Worm (Caenorhabditis elegans) whole organism, L1 larva: ENCODE results near the gene C03A3.2.

ENCODE experiments used
- C04F5.9 ChIP-seq: sonication (generic microtip); optimal IDR thresholded peaks from 2 replicates; lab custom pipeline; 2016; ENCODE audit warnings: missing genetic modification characterization, missing compliant biosample characterization
- C16A3.4 ChIP-seq: fragments of 150-350 bp; optimal IDR thresholded peaks from 2 replicates; lab custom pipeline; 2014; ENCODE audit warnings: missing biosample characterization, missing genetic modification characterization
- C34B4.2 ChIP-seq: sonication (generic microtip); optimal IDR thresholded peaks from 2 replicates; lab custom pipeline; 2017; ENCODE audit warnings: mild to moderate bottlenecking, missing genetic modification characterization, missing compliant biosample characterization
- F16B12.6 ChIP-seq: fragments of 150-350 bp; optimal IDR thresholded peaks from 2 replicates; lab custom pipeline; 2014; ENCODE audit warnings: missing biosample characterization, missing genetic modification characterization
- Y116A8C.19 ChIP-seq: sonication (generic microtip); optimal IDR thresholded peaks from 2 replicates; lab custom pipeline; 2016; ENCODE audit warnings: missing compliant biosample characterization, missing genetic modification characterization, borderline replicate concordance
- aly-2 ChIP-seq: fragments of 150-350 bp; optimal IDR thresholded peaks from 2 replicates; lab custom pipeline; 2014; ENCODE audit warnings: missing biosample characterization, missing genetic modification characterization
- blmp-1 ChIP-seq: fragments of 150-350 bp; optimal IDR thresholded peaks from 2 replicates; lab custom pipeline; 2014; ENCODE audit warnings: missing biosample characterization, missing genetic modification characterization
- ceh-63 ChIP-seq: fragments of 200-800 bp; sonication (Bioruptor generic); optimal IDR thresholded peaks from 2 replicates; lab custom pipeline; 2018; ENCODE audit warnings: mild to moderate bottlenecking, missing genetic modification characterization, missing compliant biosample characterization
- ceh-88 ChIP-seq: fragments of 200-800 bp; sonication (Bioruptor generic); IDR thresholded peaks from 2 replicates; pipeline ENCODE4 v1.3.6; 2022; ENCODE audit warnings: missing genetic modification characterization, missing compliant biosample characterization
- ceh-90 ChIP-seq: sonication (generic microtip); optimal IDR thresholded peaks from 2 replicates; lab custom pipeline; 2016; ENCODE audit warnings: missing genetic modification characterization, missing compliant biosample characterization
- ces-1 ChIP-seq: fragments of 150-350 bp; optimal IDR thresholded peaks from 2 replicates; lab custom pipeline; 2014; ENCODE audit warnings: missing biosample characterization, missing genetic modification reagents, missing genetic modification characterization
- dsc-1 ChIP-seq: sonication (generic microtip); optimal IDR thresholded peaks from 2 replicates; lab custom pipeline; 2016; ENCODE audit warnings: mild to moderate bottlenecking, missing genetic modification characterization, missing compliant biosample characterization
- efl-1 ChIP-seq, 4 experiments: fragments of 150-350 bp; optimal IDR thresholded peaks in 3 of 4; peaks in 1 of 4; 1 replicate in 1 of 4; 2 replicates in 3 of 4; lab custom pipeline; 2014; ENCODE audit warnings: missing biosample characterization in 2 of 4, missing genetic modification characterization in 2 of 4, missing genetic modification reagents in 2 of 4
- efl-3 ChIP-seq: fragments of 200-800 bp; sonication (Bioruptor generic); optimal IDR thresholded peaks from 2 replicates; lab custom pipeline; 2018; ENCODE audit warnings: mild to moderate bottlenecking, missing genetic modification characterization, missing compliant biosample characterization
- egl-13 ChIP-seq: sonication (generic microtip); optimal IDR thresholded peaks from 2 replicates; lab custom pipeline; 2016; ENCODE audit warnings: missing genotype, missing genetic modification reagents, missing genetic modification characterization, missing compliant biosample characterization
- egl-27 ChIP-seq, 2 experiments: fragments of 150-350 bp in 1 of 2; sonication (generic microtip); optimal IDR thresholded peaks; 3 replicates each; lab custom pipeline; 2017 to 2018; ENCODE audit warnings: missing biosample characterization in 2 of 2, missing genetic modification characterization in 2 of 2, missing genetic modification reagents in 2 of 2
- elt-2 ChIP-seq: sonication (generic microtip); optimal IDR thresholded peaks from 2 replicates; lab custom pipeline; 2016; ENCODE audit warnings: missing genetic modification characterization, mild to moderate bottlenecking, inconsistent platforms, missing compliant biosample characterization, missing genetic modification reagents
- elt-3 ChIP-seq, 6 experiments: fragments of 150-350 bp in 1 of 6; sonication (generic microtip); optimal IDR thresholded peaks; 2 replicates each; lab custom pipeline; 2017 to 2018; ENCODE audit warnings: missing biosample characterization in 6 of 6, missing genetic modification characterization in 6 of 6, inconsistent platforms in 1 of 6
- ets-5 ChIP-seq: fragments of 200-800 bp; sonication (Bioruptor generic); IDR thresholded peaks from 2 replicates; pipeline ENCODE4 v1.3.6; 2022; ENCODE audit warnings: missing genetic modification characterization, missing compliant biosample characterization
- fkh-10 ChIP-seq: sonication (generic microtip); optimal IDR thresholded peaks from 2 replicates; lab custom pipeline; 2017; ENCODE audit warnings: missing biosample characterization, missing genetic modification reagents, missing genetic modification characterization
- fkh-4 ChIP-seq: sonication (generic microtip); optimal IDR thresholded peaks from 2 replicates; lab custom pipeline; 2016; ENCODE audit warnings: missing compliant biosample characterization, missing genetic modification characterization, borderline replicate concordance
- fos-1 ChIP-seq: fragments of 150-350 bp; optimal IDR thresholded peaks from 2 replicates; lab custom pipeline; 2014; ENCODE audit warnings: missing biosample characterization, missing genetic modification characterization
- irx-1 ChIP-seq: sonication (generic microtip); optimal IDR thresholded peaks from 2 replicates; lab custom pipeline; 2016; ENCODE audit warnings: missing genetic modification characterization, missing compliant biosample characterization
- isw-1 ChIP-seq: fragments of 200-800 bp; sonication (Bioruptor generic); IDR thresholded peaks from 2 replicates; pipeline ENCODE4 v1.3.6; 2022; ENCODE audit warnings: missing genetic modification characterization, missing compliant biosample characterization
- jun-1 ChIP-seq: fragments of 150-350 bp; optimal IDR thresholded peaks from 2 replicates; lab custom pipeline; 2014; ENCODE audit warnings: missing biosample characterization, missing genetic modification reagents, missing genetic modification characterization
- lin-14 ChIP-seq: fragments of 200-800 bp; sonication (Bioruptor generic); optimal IDR thresholded peaks from 2 replicates; lab custom pipeline; 2018; ENCODE audit warnings: mild to moderate bottlenecking, missing genetic modification characterization, moderate library complexity, missing compliant biosample characterization
- lin-35 ChIP-seq, 2 experiments: fragments of 150-350 bp; optimal IDR thresholded peaks; 2 replicates each; lab custom pipeline; 2014; ENCODE audit warnings: missing biosample characterization in 2 of 2, missing genetic modification characterization in 2 of 2, missing genetic modification reagents in 2 of 2
- lin-39 ChIP-seq: fragments of 150-350 bp; optimal IDR thresholded peaks from 2 replicates; lab custom pipeline; 2014; ENCODE audit warnings: missing biosample characterization, missing genetic modification reagents, missing genetic modification characterization
- lsy-2 ChIP-seq, 2 experiments: fragments of 150-350 bp; optimal IDR thresholded peaks; 2 replicates each; lab custom pipeline; 2014; ENCODE audit warnings: missing biosample characterization in 2 of 2, missing genetic modification characterization in 2 of 2
- mab-9 ChIP-seq: fragments of 200-800 bp; sonication (Bioruptor generic); IDR thresholded peaks from 2 replicates; pipeline ENCODE4 v1.3.6; 2022; ENCODE audit warnings: missing genetic modification reagents, missing genetic modification characterization, missing compliant biosample characterization
- mdl-1 ChIP-seq, 2 experiments: fragments of 150-350 bp; optimal IDR thresholded peaks; 2 replicates each; lab custom pipeline; 2014 to 2017; ENCODE audit warnings: missing biosample characterization in 2 of 2, missing genetic modification characterization in 2 of 2, inconsistent platforms in 1 of 2
- nhr-11 ChIP-seq: fragments of 150-350 bp; optimal IDR thresholded peaks from 2 replicates; lab custom pipeline; 2014; ENCODE audit warnings: missing biosample characterization, missing genetic modification characterization
- nhr-19 ChIP-seq: fragments of 200-800 bp; sonication (Bioruptor generic); conservative IDR thresholded peaks from 2 replicates; pipeline ENCODE4 v1.3.6; 2022; ENCODE audit warnings: missing genetic modification characterization, missing compliant biosample characterization
- nhr-47 ChIP-seq: sonication (generic microtip); optimal IDR thresholded peaks from 2 replicates; lab custom pipeline; 2016; ENCODE audit warnings: mild to moderate bottlenecking, missing genetic modification characterization, moderate library complexity, missing compliant biosample characterization
- nhr-76 ChIP-seq: sonication (generic microtip); optimal IDR thresholded peaks from 2 replicates; lab custom pipeline; 2017; ENCODE audit warnings: missing biosample characterization, missing genetic modification characterization
- nhr-90 ChIP-seq: sonication (generic microtip); optimal IDR thresholded peaks from 2 replicates; lab custom pipeline; 2016; ENCODE audit warnings: mild to moderate bottlenecking, missing genetic modification characterization, missing compliant biosample characterization; ENCODE audit not compliant: poor library complexity
- pag-3 ChIP-seq: sonication (generic microtip); optimal IDR thresholded peaks from 2 replicates; lab custom pipeline; 2017; ENCODE audit warnings: missing genetic modification characterization, mild to moderate bottlenecking, missing compliant biosample characterization, antibody characterized with exemption, borderline replicate concordance; ENCODE audit not compliant: insufficient read depth
- pqm-1 ChIP-seq: sonication (generic microtip); optimal IDR thresholded peaks from 3 replicates; lab custom pipeline; 2017; ENCODE audit warnings: missing biosample characterization, missing genetic modification characterization
- rnt-1 ChIP-seq: sonication (generic microtip); optimal IDR thresholded peaks from 2 replicates; lab custom pipeline; 2016; ENCODE audit warnings: mild to moderate bottlenecking, missing genetic modification characterization, moderate library complexity, missing compliant biosample characterization
- snu-23 ChIP-seq: sonication (generic microtip); optimal IDR thresholded peaks from 2 replicates; lab custom pipeline; 2016; ENCODE audit warnings: missing genetic modification characterization, missing compliant biosample characterization
- sptf-1 ChIP-seq: fragments of 150-350 bp; optimal IDR thresholded peaks from 2 replicates; lab custom pipeline; 2014; ENCODE audit warnings: missing biosample characterization, missing genetic modification characterization
- sup-37 ChIP-seq: fragments of 200-800 bp; sonication (Bioruptor generic); optimal IDR thresholded peaks from 2 replicates; lab custom pipeline; 2018; ENCODE audit warnings: mild to moderate bottlenecking, missing genetic modification characterization, missing compliant biosample characterization
- tlp-1 ChIP-seq: fragments of 150-350 bp; optimal IDR thresholded peaks from 2 replicates; lab custom pipeline; 2014; ENCODE audit warnings: missing biosample characterization, missing genetic modification characterization
- unc-30 ChIP-seq: sonication (generic microtip); optimal IDR thresholded peaks from 2 replicates; lab custom pipeline; 2017; ENCODE audit warnings: missing biosample characterization, missing genetic modification characterization
- unc-62 ChIP-seq: fragments of 150-350 bp; optimal IDR thresholded peaks from 2 replicates; lab custom pipeline; 2014; ENCODE audit warnings: missing biosample characterization, missing genetic modification reagents, missing genetic modification characterization
- unc-86 ChIP-seq: sonication (generic microtip); optimal IDR thresholded peaks from 2 replicates; lab custom pipeline; 2016; ENCODE audit warnings: missing genetic modification characterization, missing compliant biosample characterization
- unc-98 ChIP-seq: fragments of 200-800 bp; sonication (Bioruptor generic); IDR thresholded peaks from 2 replicates; pipeline ENCODE4 v1.3.6; 2022; ENCODE audit warnings: missing genetic modification characterization, missing compliant biosample characterization
- xbp-1 ChIP-seq: sonication (generic microtip); optimal IDR thresholded peaks from 2 replicates; lab custom pipeline; 2016; ENCODE audit warnings: missing genetic modification characterization, missing compliant biosample characterization
- zag-1 ChIP-seq: fragments of 150-350 bp; optimal IDR thresholded peaks from 2 replicates; lab custom pipeline; 2014; ENCODE audit warnings: missing biosample characterization, missing genetic modification characterization

Gene C03A3.2

DNA sequence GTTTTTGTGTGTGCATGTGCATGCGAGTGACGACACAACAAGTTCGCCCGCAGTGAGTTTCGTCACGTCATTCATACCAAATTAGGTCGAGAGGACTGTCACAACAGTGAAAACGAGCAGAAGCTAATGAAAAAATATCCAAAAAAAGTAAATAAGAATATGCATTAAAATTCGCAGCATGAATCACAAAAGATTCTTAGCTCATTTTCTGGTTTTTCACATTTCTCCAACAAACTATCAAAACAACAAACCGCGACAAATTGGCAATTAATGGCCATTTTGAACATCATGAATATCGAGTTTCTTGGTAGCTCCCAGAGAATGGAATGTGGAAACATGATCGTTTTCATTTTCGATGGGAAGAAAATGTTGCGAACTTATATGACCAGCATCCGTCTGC is 19.0 kb upstream of the C03A3.2 start:
- no peak for TF ChIP-seq lin-39 (tag; lab: Kevin White, UChicago)
- no peak for TF ChIP-seq C16A3.4 (tag; lab: Kevin White, UChicago)
- no peak for TF ChIP-seq pqm-1
- TF ChIP-seq F16B12.6 (tag; lab: Kevin White, UChicago) = no peak
- TF ChIP-seq nhr-11 = no peak
- no peak for TF ChIP-seq jun-1 (tag; lab: Kevin White, UChicago)
- no peak for TF ChIP-seq sptf-1 (tag; lab: Kevin White, UChicago)
- no peak for TF ChIP-seq efl-1 (optimal IDR thresholded peaks at IDR 0.05; lab: Kevin White, UChicago)
- no peak for TF ChIP-seq efl-1 (GFP tag; optimal IDR thresholded peaks at IDR 0.05 in 1 of 2; lab: Kevin White, UChicago)
- TF ChIP-seq fkh-4 (tag; lab: Kevin White, UChicago) = no peak
- no peak for TF ChIP-seq irx-1
- no peak for TF ChIP-seq nhr-19 (GFP tag; lab: Robert Waterston, UW)
- TF ChIP-seq lsy-2 (tag; optimal IDR thresholded peaks at IDR 0.05; lab: Kevin White, UChicago) = no peak
- no peak for TF ChIP-seq unc-30 (tag; lab: Kevin White, UChicago)
- no peak for TF ChIP-seq unc-62

DNA sequence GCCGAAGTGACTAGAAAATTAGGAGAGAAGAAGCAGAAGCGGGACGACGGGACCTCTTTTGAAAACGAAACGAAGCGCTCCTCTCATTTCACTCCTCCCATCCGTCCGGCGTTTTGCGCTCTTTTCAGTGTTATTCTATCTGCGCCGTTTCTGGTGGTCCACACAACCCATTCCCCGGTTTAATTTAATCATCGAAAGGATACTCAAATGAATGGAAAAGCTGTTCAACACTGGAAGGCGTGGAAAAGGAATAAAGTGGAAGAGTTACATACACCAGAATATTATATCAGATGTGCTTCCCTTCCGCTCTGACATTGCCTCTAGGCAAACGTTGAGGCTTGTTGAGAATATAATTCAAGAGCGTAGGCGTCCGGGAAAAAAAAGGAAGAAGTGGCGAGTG is 17.6 kb upstream of the C03A3.2 start:
- no peak for TF ChIP-seq elt-3 (tag; optimal IDR thresholded peaks at IDR 0.05; lab: Kevin White, UChicago)
- TF ChIP-seq blmp-1 (tag; lab: Kevin White, UChicago) = no peak
- peak; percentile 33 for TF ChIP-seq lin-14
- peak; percentile 18 for TF ChIP-seq unc-86 (tag; lab: Kevin White, UChicago)

DNA sequence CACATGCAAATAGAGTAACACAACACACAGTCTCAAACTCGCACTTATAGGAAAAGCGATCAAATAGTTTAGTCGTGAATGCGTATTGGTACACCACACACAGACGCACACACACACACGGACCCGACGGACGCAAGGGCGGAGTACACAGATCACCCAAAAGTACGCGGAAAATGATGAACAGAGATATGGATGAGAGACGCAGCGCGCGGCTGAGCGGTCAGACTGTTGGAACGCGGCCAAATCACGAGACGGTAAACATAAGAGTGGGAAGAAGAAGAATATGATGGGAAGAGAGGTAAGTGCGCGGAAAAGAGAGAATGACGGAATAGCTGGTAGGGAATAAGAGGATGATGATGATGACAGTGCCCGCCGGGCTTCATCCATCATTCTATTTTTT is 14.6 kb upstream of the C03A3.2 start:
- TF ChIP-seq C34B4.2 (tag; lab: Kevin White, UChicago) (no peak), xbp-1 (tag; lab: Kevin White, UChicago) (no peak), fos-1 (no peak), lin-35 (GFP tag; optimal IDR thresholded peaks at IDR 0.05; lab: Kevin White, UChicago) (no peak), sup-37 (GFP tag; lab: Kevin White, UChicago) (no peak), nhr-47 (tag; lab: Kevin White, UChicago) (peak; percentile 19), elt-2 (no peak), Y116A8C.19 (tag; lab: Kevin White, UChicago) (no peak), egl-13 (tag; lab: Kevin White, UChicago) (no peak), zag-1 (tag; lab: Kevin White, UChicago) (no peak), aly-2 (tag; lab: Kevin White, UChicago) (no peak), mdl-1 (tag; optimal IDR thresholded peaks at IDR 0.05; lab: Kevin White, UChicago) (no peak), fkh-4 (tag; lab: Kevin White, UChicago) (no peak), egl-27 (tag; optimal IDR thresholded peaks at IDR 0.05; lab: Kevin White, UChicago) (no peak), ceh-88 (GFP tag; lab: Robert Waterston, UW) (no peak), dsc-1 (tag; lab: Kevin White, UChicago) (no peak), pag-3 (tag; lab: Kevin White, UChicago) (no peak), nhr-90 (tag; lab: Kevin White, UChicago) (no peak), ceh-63 (GFP tag; lab: Kevin White, UChicago) (no peak), lin-14 (peak; percentile 41), lsy-2 (tag; optimal IDR thresholded peaks at IDR 0.05; lab: Kevin White, UChicago) (no peak), pqm-1 (no peak), C04F5.9 (no peak), mab-9 (no peak), rnt-1 (tag; lab: Kevin White, UChicago) (no peak), tlp-1 (no peak), blmp-1 (tag; lab: Kevin White, UChicago) (peak; percentile 78), irx-1 (no peak), nhr-76 (tag; lab: Kevin White, UChicago) (no peak), efl-3 (no peak), fkh-10 (no peak), ets-5 (GFP tag; lab: Robert Waterston, UW) (no peak), unc-98 (GFP tag; lab: Robert Waterston, UW) (no peak), lin-39 (tag; lab: Kevin White, UChicago) (no peak), isw-1 (GFP tag; lab: Robert Waterston, UW) (no peak), ces-1 (no peak), snu-23 (GFP tag; lab: Kevin White, UChicago) (peak; percentile 3), C16A3.4 (tag; lab: Kevin White, UChicago) (no peak), ceh-90 (tag; lab: Kevin White, UChicago) (no peak)
